Worm (Caenorhabditis elegans) whole organism, L4/young adult: ENCODE measurements around the gene clec-187.

Experiments
- W03F9.2 ChIP-seq: fragments of 150-350 bp; optimal IDR thresholded peaks from 2 replicates; lab custom pipeline; 2014; ENCODE audit warnings: missing biosample characterization, missing genetic modification characterization
- dao-5 ChIP-seq: sonication (generic microtip); optimal IDR thresholded peaks from 2 replicates; lab custom pipeline; 2016; ENCODE audit warnings: missing genotype, missing genetic modification characterization, moderate library complexity, missing compliant biosample characterization
- him-1 ChIP-seq: sonication (generic microtip); optimal IDR thresholded peaks from 2 replicates; lab custom pipeline; 2016; ENCODE audit warnings: missing genotype, missing genetic modification reagents, missing genetic modification characterization, missing compliant biosample characterization

ce11 chrIV:12891080-12891479 lies 19.8 kb upstream of the clec-187 start:
- no peak for TF ChIP-seq W03F9.2 (tag; lab: Kevin White, UChicago)
- TF ChIP-seq dao-5 = no peak
- TF ChIP-seq him-1 (tag; lab: Kevin White, UChicago) = no peak
